Worm (Caenorhabditis elegans) whole organism, mixed stage, embryonic: ENCODE measurements around the gene sra-33.

Experiments
- ceh-83 ChIP-seq: fragments of 200-800 bp; sonication (Bioruptor generic); optimal IDR thresholded peaks from 2 replicates; lab custom pipeline; 2018; ENCODE audit warnings: mild to moderate bottlenecking, missing genetic modification characterization, missing compliant biosample characterization
- ces-1 ChIP-seq: fragments of 150-350 bp; optimal IDR thresholded peaks from 2 replicates; lab custom pipeline; 2014; ENCODE audit warnings: missing biosample characterization, missing genetic modification reagents, missing genetic modification characterization
- cnd-1 ChIP-seq: fragments of 200-800 bp; sonication (Bioruptor generic); optimal IDR thresholded peaks from 2 replicates; lab custom pipeline; 2018; ENCODE audit warnings: mild to moderate bottlenecking, missing genetic modification characterization, missing compliant biosample characterization
- drap-1 ChIP-seq: fragments of 200-800 bp; sonication (Bioruptor generic); optimal IDR thresholded peaks from 3 replicates; lab custom pipeline; 2018; ENCODE audit warnings: mild to moderate bottlenecking, missing genetic modification characterization, missing compliant biosample characterization
- elt-1 ChIP-seq: sonication (generic microtip); optimal IDR thresholded peaks from 2 replicates; lab custom pipeline; 2017; ENCODE audit warnings: missing genetic modification characterization, mild to moderate bottlenecking, missing compliant biosample characterization, antibody characterized with exemption, moderate library complexity, borderline replicate concordance; ENCODE audit not compliant: insufficient read depth
- elt-3 ChIP-seq: fragments of 150-350 bp; optimal IDR thresholded peaks from 2 replicates; lab custom pipeline; 2014; ENCODE audit warnings: missing biosample characterization, missing genetic modification characterization
- flh-1 ChIP-seq: fragments of 200-800 bp; sonication (Bioruptor generic); optimal IDR thresholded peaks from 2 replicates; lab custom pipeline; 2018; ENCODE audit warnings: mild to moderate bottlenecking, missing genetic modification characterization, moderate library complexity, missing compliant biosample characterization
- ham-2 ChIP-seq: fragments of 200-800 bp; sonication (Bioruptor generic); optimal IDR thresholded peaks from 2 replicates; lab custom pipeline; 2018; ENCODE audit warnings: mild to moderate bottlenecking, missing genetic modification characterization, missing compliant biosample characterization
- hlh-1 ChIP-seq: fragments of 150-350 bp; optimal IDR thresholded peaks from 2 replicates; lab custom pipeline; 2014; ENCODE audit warnings: missing biosample characterization, missing genetic modification reagents, missing genetic modification characterization
- lin-13 ChIP-seq: fragments of 150-350 bp; optimal IDR thresholded peaks from 2 replicates; lab custom pipeline; 2014; ENCODE audit warnings: missing biosample characterization, missing genetic modification characterization
- lin-32 ChIP-seq: fragments of 200-800 bp; sonication (Bioruptor generic); optimal IDR thresholded peaks from 2 replicates; lab custom pipeline; 2018; ENCODE audit warnings: mild to moderate bottlenecking, missing genetic modification characterization, missing compliant biosample characterization
- mab-5 ChIP-seq: fragments of 150-350 bp; optimal IDR thresholded peaks from 2 replicates; lab custom pipeline; 2014; ENCODE audit warnings: missing biosample characterization, missing genetic modification characterization
- mep-1 ChIP-seq: fragments of 150-350 bp; optimal IDR thresholded peaks from 2 replicates; lab custom pipeline; 2017; ENCODE audit warnings: missing biosample characterization, missing genetic modification reagents, missing genetic modification characterization, inconsistent platforms
- mls-2 ChIP-seq: sonication (generic microtip); optimal IDR thresholded peaks from 2 replicates; lab custom pipeline; 2016; ENCODE audit warnings: mild to moderate bottlenecking, missing genetic modification characterization, moderate library complexity, missing compliant biosample characterization
- nhr-12 ChIP-seq: fragments of 150-350 bp; optimal IDR thresholded peaks from 2 replicates; lab custom pipeline; 2014; ENCODE audit warnings: missing biosample characterization, missing genetic modification characterization
- nhr-2 ChIP-seq: fragments of 150-350 bp; optimal IDR thresholded peaks from 2 replicates; lab custom pipeline; 2014; ENCODE audit warnings: missing biosample characterization, missing genetic modification characterization
- nhr-237 ChIP-seq: fragments of 150-350 bp; optimal IDR thresholded peaks from 2 replicates; lab custom pipeline; 2014; ENCODE audit warnings: missing biosample characterization, missing genetic modification characterization
- nhr-28 ChIP-seq: fragments of 150-350 bp; optimal IDR thresholded peaks from 2 replicates; lab custom pipeline; 2014; ENCODE audit warnings: missing biosample characterization, missing genetic modification characterization
- nhr-76 ChIP-seq: sonication (generic microtip); optimal IDR thresholded peaks from 2 replicates; lab custom pipeline; 2017; ENCODE audit warnings: missing biosample characterization, missing genetic modification characterization
- pha-4 ChIP-seq: fragments of 150-350 bp; optimal IDR thresholded peaks from 2 replicates; lab custom pipeline; 2018; ENCODE audit warnings: missing biosample characterization, missing genetic modification reagents, missing genetic modification characterization
- sem-2 ChIP-seq: fragments of 200-800 bp; sonication (Bioruptor generic); optimal IDR thresholded peaks from 2 replicates; lab custom pipeline; 2018; ENCODE audit warnings: mild to moderate bottlenecking, missing genetic modification characterization, missing compliant biosample characterization
- snpc-4 ChIP-seq: fragments of 150-350 bp; optimal IDR thresholded peaks from 2 replicates; lab custom pipeline; 2014; ENCODE audit warnings: missing biosample characterization, missing genetic modification characterization
- sptf-1 ChIP-seq: sonication (generic microtip); optimal IDR thresholded peaks from 2 replicates; lab custom pipeline; 2017; ENCODE audit warnings: mild to moderate bottlenecking, missing genetic modification characterization, moderate library complexity, missing compliant biosample characterization
- tbx-8 ChIP-seq: fragments of 200-800 bp; sonication (Bioruptor generic); optimal IDR thresholded peaks from 2 replicates; lab custom pipeline; 2018; ENCODE audit warnings: mild to moderate bottlenecking, missing genetic modification characterization, moderate library complexity, missing compliant biosample characterization
- unc-120 ChIP-seq: sonication (generic microtip); optimal IDR thresholded peaks from 2 replicates; lab custom pipeline; 2017; ENCODE audit warnings: missing genetic modification characterization, missing compliant biosample characterization; ENCODE audit not compliant: poor library complexity, severe bottlenecking
- unc-39 ChIP-seq: fragments of 150-350 bp; optimal IDR thresholded peaks from 2 replicates; lab custom pipeline; 2014; ENCODE audit warnings: missing biosample characterization, missing genetic modification characterization
- unc-62 ChIP-seq: fragments of 150-350 bp; optimal IDR thresholded peaks from 2 replicates; lab custom pipeline; 2014; ENCODE audit warnings: missing biosample characterization, missing genetic modification reagents, missing genetic modification characterization
- ztf-11 ChIP-seq: fragments of 150-350 bp; optimal IDR thresholded peaks from 2 replicates; lab custom pipeline; 2014; ENCODE audit warnings: missing biosample characterization, missing genetic modification characterization

Gene sra-33

DNA sequence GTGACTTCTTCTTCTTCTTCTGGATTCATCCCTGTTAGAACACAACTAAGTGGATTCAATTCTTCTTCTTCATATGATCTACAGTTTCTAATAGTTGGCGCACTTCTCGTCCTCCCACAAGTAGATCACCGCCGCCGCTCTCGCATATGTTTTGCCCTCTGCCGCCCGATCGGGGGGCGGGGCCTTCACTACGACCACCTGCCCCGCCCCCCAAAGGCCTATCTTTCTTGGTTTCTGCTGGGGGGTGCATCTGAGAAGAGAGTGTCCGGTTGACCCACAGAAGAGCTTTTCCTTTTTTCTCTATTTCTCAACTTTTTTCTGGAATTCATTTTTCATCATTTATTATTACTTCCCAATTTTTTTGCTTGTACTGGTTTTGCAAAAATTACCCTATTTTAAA lies 34.1 kb upstream of the sra-33 start:
- TF ChIP-seq nhr-76, result no peak
- TF ChIP-seq ceh-83 (GFP tag; lab: Kevin White, UChicago), result no peak
- TF ChIP-seq mep-1 (tag; lab: Kevin White, UChicago), result peak; percentile 6
- TF ChIP-seq unc-120 (tag; lab: Kevin White, UChicago), result peak; percentile 54
- TF ChIP-seq sptf-1 (tag; lab: Kevin White, UChicago), result peak; percentile 31
- TF ChIP-seq unc-39 (tag; lab: Kevin White, UChicago), result no peak
- no peak for TF ChIP-seq mab-5 (tag; lab: Kevin White, UChicago)
- peak; percentile 66 for TF ChIP-seq hlh-1 (tag; lab: Kevin White, UChicago)
- TF ChIP-seq cnd-1 (tag; lab: Kevin White, UChicago), result peak; percentile 13
- TF ChIP-seq ham-2 (GFP tag; lab: Kevin White, UChicago), result no peak
- TF ChIP-seq elt-1, result no peak
- no peak for TF ChIP-seq nhr-12 (tag; lab: Kevin White, UChicago)
- TF ChIP-seq nhr-2 (tag; lab: Kevin White, UChicago), result peak; percentile 2
- no peak for TF ChIP-seq pha-4 (tag; lab: Kevin White, UChicago)
- TF ChIP-seq, all 35 proteins: peak for 6

DNA sequence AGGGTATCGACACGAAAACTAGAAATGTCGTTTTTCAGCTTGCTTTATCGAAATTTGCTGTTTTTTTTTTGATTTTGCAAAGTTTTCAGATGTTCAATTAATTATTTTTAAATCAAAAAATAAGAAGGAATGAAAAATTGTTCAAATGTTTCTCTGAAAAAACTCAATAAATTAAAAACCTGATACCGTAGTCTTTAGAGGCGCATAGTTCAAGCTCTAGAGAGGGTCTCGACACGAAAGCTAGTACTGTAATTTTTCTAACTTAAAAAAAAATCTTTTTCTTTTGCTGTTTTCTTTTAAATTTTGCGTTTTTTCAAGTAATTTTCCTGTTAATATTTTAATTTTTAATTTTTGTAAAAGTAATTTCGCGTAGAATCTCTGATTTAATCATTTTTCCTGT lies 29.2 kb upstream of the sra-33 start:
- TF ChIP-seq ham-2 (GFP tag; lab: Kevin White, UChicago) (no peak), mls-2 (tag; lab: Kevin White, UChicago) (no peak), tbx-8 (GFP tag; lab: Kevin White, UChicago) (no peak), flh-1 (GFP tag; lab: Kevin White, UChicago) (no peak), drap-1 (no peak), nhr-76 (no peak), pha-4 (tag; lab: Kevin White, UChicago) (no peak), mab-5 (tag; lab: Kevin White, UChicago) (no peak), lin-13 (tag; lab: Kevin White, UChicago) (no peak), unc-39 (tag; lab: Kevin White, UChicago) (no peak), ztf-11 (tag; lab: Kevin White, UChicago) (no peak)

DNA sequence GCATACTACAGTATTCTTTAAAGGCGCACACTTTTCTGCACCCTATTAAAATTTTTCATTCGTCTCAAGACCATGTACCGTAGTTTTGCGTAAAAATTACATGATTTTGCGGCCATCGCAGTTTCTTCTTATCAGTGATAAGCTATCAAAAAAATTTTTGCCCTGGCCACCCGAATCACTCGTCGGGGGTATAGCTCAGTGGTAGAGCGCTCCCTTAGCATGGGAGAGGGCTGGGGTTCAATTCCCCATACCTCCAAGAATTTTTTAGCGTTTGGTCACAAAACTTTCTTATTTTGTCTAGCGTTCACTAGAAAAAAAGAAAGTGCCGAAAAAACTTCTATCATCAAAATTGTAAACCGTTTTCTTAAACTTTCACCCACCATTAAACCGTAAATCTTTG lies 28.2 kb upstream of the sra-33 start:
- TF ChIP-seq nhr-2 (tag; lab: Kevin White, UChicago) (no peak), hlh-1 (tag; lab: Kevin White, UChicago) (no peak), nhr-237 (tag; lab: Kevin White, UChicago) (no peak), mep-1 (tag; lab: Kevin White, UChicago) (no peak), tbx-8 (GFP tag; lab: Kevin White, UChicago) (no peak), sem-2 (no peak)

DNA sequence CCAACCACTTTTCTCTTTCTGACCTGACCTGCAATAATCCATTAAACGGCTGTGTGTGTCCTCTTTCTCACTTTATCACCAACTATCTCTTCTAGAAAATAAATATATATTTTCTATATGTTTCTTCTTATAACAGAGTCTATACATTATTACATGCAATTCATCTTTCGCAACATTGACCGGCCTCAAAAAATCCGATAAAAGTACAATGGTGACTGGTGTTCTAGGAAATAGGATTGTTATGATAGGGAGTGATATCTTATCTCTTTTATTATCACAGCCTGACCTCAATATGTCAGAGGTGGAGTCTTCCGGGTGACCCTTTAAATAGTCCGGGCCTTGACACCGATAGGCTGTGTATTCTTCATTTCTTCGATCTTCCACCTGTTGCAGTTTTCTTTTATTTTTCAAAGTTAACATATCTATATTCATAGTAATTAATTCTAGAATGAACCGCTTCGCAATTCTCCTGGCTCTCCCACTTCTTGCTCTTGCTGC lies 25.5 kb upstream of the sra-33 start, which contains the start of gene dao-2:
TSS of gene dao-2 (plus strand) at position 448 of the 498 bp plus-strand sequence.
- no peak for TF ChIP-seq cnd-1 (tag; lab: Kevin White, UChicago)
- no peak for TF ChIP-seq nhr-237 (tag; lab: Kevin White, UChicago)
- TF ChIP-seq elt-3 (tag; lab: Kevin White, UChicago), result peak; percentile 84

DNA sequence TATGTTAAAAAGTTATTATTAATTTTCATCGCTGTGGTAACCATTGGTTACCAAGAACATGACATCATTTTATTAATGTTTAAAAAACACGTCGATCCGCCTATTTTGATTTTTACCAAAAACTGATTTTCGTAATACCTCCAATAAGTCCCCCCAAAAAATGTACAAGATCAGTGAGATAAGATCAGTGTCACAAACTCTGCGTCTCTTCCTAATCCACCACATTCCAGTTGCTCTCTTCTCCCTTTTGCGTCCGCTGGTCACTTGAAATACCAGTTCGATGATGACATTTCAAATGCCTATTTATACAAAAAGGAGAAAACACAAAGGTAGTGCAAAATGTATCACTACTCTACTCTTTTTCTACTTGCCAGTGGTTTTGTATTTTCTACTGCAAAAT lies 23.0 kb upstream of the sra-33 start, which contains the start of gene M03A1.8:
TSS of gene M03A1.8 (plus strand) at position 269 of the 400 bp plus-strand sequence.
- peak; percentile 61 for TF ChIP-seq elt-1
- no peak for TF ChIP-seq unc-62 (GFP tag; lab: Kevin White, UChicago)

DNA sequence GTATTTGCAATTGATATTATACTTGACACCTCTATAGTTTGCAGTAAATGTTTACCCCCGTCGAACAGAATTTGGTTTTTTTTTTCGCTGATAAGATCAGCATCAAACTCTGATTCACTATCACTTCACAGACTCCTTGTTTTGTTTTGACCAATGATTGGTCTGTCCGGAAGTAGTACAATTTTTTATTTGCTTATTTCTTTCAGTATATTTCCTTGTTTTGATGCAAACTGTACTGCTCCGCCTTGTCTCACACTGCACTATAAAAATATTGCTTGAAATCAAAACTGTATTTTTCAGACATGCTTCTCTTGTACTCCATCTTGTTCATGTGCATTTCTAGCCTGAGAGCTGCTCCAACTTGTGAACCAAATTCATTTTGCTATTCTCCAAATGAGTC lies 20.4 kb upstream of the sra-33 start, which contains the start of gene M03A1.3:
TSS of gene M03A1.3 (plus strand) at position 301 of the 400 bp plus-strand sequence.
- TF ChIP-seq lin-32 (GFP tag; lab: Kevin White, UChicago) (no peak), cnd-1 (tag; lab: Kevin White, UChicago) (no peak), snpc-4 (tag; lab: Kevin White, UChicago) (no peak), ceh-83 (GFP tag; lab: Kevin White, UChicago) (no peak), unc-39 (tag; lab: Kevin White, UChicago) (no peak), unc-120 (tag; lab: Kevin White, UChicago) (no peak), drap-1 (no peak), nhr-28 (no peak), ces-1 (no peak), hlh-1 (tag; lab: Kevin White, UChicago) (no peak), nhr-237 (tag; lab: Kevin White, UChicago) (no peak), nhr-12 (tag; lab: Kevin White, UChicago) (no peak), tbx-8 (GFP tag; lab: Kevin White, UChicago) (no peak), mls-2 (tag; lab: Kevin White, UChicago) (no peak)
